Worm (Caenorhabditis elegans): ENCODE results near the gene str-15.

The str-15 gene

DNA sequence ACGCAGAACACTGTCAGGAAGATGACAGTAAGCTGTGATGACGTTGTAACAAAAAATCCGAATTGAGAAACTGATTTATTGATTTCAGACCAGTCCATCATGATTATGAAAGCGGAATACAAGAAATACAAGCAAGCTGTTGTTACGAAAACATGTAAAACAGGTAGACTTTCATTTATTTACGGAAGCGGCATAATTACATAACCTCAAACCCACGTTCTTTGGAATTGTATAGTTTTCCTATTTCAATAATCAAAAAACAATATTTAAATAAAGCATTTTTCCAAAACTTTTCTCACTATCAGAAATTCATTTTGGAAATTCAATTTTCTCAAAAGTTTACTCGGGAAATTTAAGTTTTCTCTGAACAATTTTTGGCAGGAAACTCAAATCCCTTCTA lies at the start of gene str-15:
Gene str-15 (minus strand): TSS at position 101 of the 400 bp plus-strand sequence.
- TF ChIP-seq ceh-44 (GFP tag; IDR thresholded peaks at IDR 0.05), result no peak
- no peak for TF ChIP-seq fos-1 (tag; optimal IDR thresholded peaks at IDR 0.05)
- no peak for TF ChIP-seq tra-1 (GFP tag; IDR thresholded peaks at IDR 0.05)
- no peak for TF ChIP-seq skn-1 (tag; optimal IDR thresholded peaks at IDR 0.05)
- TF ChIP-seq nhr-11 (tag; optimal IDR thresholded peaks at IDR 0.05), result no peak
- no peak for TF ChIP-seq zip-11 (GFP tag; IDR thresholded peaks at IDR 0.05)

- TF ChIP-seq mxl-3 (GFP tag; optimal IDR thresholded peaks at IDR 0.05) (no peak), D1046.2 (GFP tag; IDR thresholded peaks at IDR 0.05) (no peak), madf-9 (GFP tag; conservative IDR thresholded peaks at IDR 0.05) (no peak), Y5F2A.4 (GFP tag; optimal IDR thresholded peaks at IDR 0.05) (no peak), mdl-1 (tag; optimal IDR thresholded peaks at IDR 0.05) (no peak), unc-62 (GFP tag; optimal IDR thresholded peaks at IDR 0.05 in 1 of 2) (peak in 1 of 2 experiments; percentile 94), unc-62 (tag; optimal IDR thresholded peaks at IDR 0.05) (no peak)
Measured at ce11 chrV:16506650-16507049, 48.0 kb upstream of the str-15 start.

ce11 chrV:16505828-16506227 lies 47.2 kb upstream of the str-15 start, which contains the start of gene nhr-54:
TSS of gene nhr-54 (minus strand) at chrV:16505928.
- no peak for TF ChIP-seq jun-1 (tag; optimal IDR thresholded peaks at IDR 0.05)
- no peak for TF ChIP-seq lim-7 (GFP tag; IDR thresholded peaks at IDR 0.05)
- TF ChIP-seq nhr-11 (tag; optimal IDR thresholded peaks at IDR 0.05), result no peak
- TF ChIP-seq ztf-7 (tag; optimal IDR thresholded peaks at IDR 0.05), result no peak
- TF ChIP-seq ZK337.2 (GFP tag; IDR thresholded peaks at IDR 0.05), result no peak
- TF ChIP-seq rbr-2 (tag; optimal IDR thresholded peaks at IDR 0.05), result no peak

DNA sequence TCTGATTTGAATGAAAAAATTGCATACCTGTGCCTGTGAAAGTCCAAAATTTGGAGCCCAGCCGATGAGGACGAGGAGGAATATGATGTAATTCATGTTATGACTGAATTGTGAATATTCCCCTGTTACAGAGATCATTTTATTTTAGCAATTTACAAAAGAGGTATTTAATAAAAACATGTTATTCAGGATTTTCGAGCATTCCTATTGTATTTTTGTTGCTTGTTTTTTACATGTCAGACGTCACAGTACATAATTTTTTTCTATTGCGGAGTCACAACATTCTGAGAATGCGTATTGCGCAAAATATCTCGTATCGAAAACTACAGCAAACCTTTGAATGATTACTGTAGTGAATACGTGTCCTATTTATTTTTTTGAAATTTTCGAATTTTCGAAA lies 44.5 kb upstream of the str-15 start, which contains the start of gene F36D3.14:
Gene F36D3.14 (minus strand): TSS at position 101 of the 400 bp plus-strand sequence.
- TF ChIP-seq rbr-2 (tag; optimal IDR thresholded peaks at IDR 0.05) (no peak), unc-62 (GFP tag; optimal IDR thresholded peaks at IDR 0.05 in 1 of 2) (peak in 1 of 2 experiments; percentile 29), unc-62 (tag; optimal IDR thresholded peaks at IDR 0.05) (no peak)

ce11 chrV:16499006-16499405 lies 40.4 kb upstream of the str-15 start, which contains the start of gene F36D3.1:
TSS of gene F36D3.1 (plus strand) at chrV:16499352.
- TF ChIP-seq ztf-7 (tag; optimal IDR thresholded peaks at IDR 0.05) (peak; percentile 1), mes-2 (tag; optimal IDR thresholded peaks at IDR 0.05; ENCODE audit: poor library complexity, severe bottlenecking) (peak; percentile 67), Y75B8A.6 (GFP tag; IDR thresholded peaks at IDR 0.05) (no peak), F26F4.8 (GFP tag; conservative IDR thresholded peaks at IDR 0.05) (no peak), dpl-1 (GFP tag; optimal IDR thresholded peaks at IDR 0.05) (peak; percentile 87), attf-4 (tag; optimal IDR thresholded peaks at IDR 0.05) (no peak), ceh-32 (tag; optimal IDR thresholded peaks at IDR 0.05; ENCODE audit: poor library complexity) (no peak), hlh-30 (tag; optimal IDR thresholded peaks at IDR 0.05; ENCODE audit: insufficient read depth) (peak; percentile 16), zfp-3 (GFP tag; conservative IDR thresholded peaks at IDR 0.05) (no peak), nhr-28 (tag; optimal IDR thresholded peaks at IDR 0.05) (peak; percentile 25), lim-7 (GFP tag; IDR thresholded peaks at IDR 0.05) (no peak), lir-3 (tag; optimal IDR thresholded peaks at IDR 0.05) (no peak), nhr-77 (tag; optimal IDR thresholded peaks at IDR 0.05) (no peak), Y105C5A.15 (GFP tag; IDR thresholded peaks at IDR 0.05) (no peak), T20F7.1 (GFP tag; optimal IDR thresholded peaks at IDR 0.05) (no peak), ztf-11 (tag; optimal IDR thresholded peaks at IDR 0.05) (no peak), skn-1 (tag; optimal IDR thresholded peaks at IDR 0.05) (no peak), sdz-12 (GFP tag; optimal IDR thresholded peaks at IDR 0.05) (no peak), mdl-1 (tag; optimal IDR thresholded peaks at IDR 0.05) (no peak), gei-8 (GFP tag; optimal IDR thresholded peaks at IDR 0.05) (no peak), pqm-1 (tag; optimal IDR thresholded peaks at IDR 0.05) (no peak), madf-5 (GFP tag; IDR thresholded peaks at IDR 0.05) (no peak), vab-7 (GFP tag; IDR thresholded peaks at IDR 0.05) (no peak), dmd-6 (GFP tag; IDR thresholded peaks at IDR 0.05) (0 out of 2 replicates have a peak, but pooled peaks have one; percentile 16), lin-38 (GFP tag; IDR thresholded peaks at IDR 0.05) (no peak), spr-1 (tag; optimal IDR thresholded peaks at IDR 0.05) (no peak), zip-2 (tag; optimal IDR thresholded peaks at IDR 0.05) (no peak), ceh-62 (tag; optimal IDR thresholded peaks at IDR 0.05) (no peak), F37D6.2 (tag; optimal IDR thresholded peaks at IDR 0.05) (no peak), daf-19 (GFP tag; conservative IDR thresholded peaks at IDR 0.05) (no peak), unc-62 (GFP tag; optimal IDR thresholded peaks at IDR 0.05 in 1 of 2) (peak in 1 of 2 experiments; percentile 3), unc-62 (tag; optimal IDR thresholded peaks at IDR 0.05) (no peak)
